Worm (Caenorhabditis elegans): ENCODE results near the gene nlp-51.

The nlp-51 gene

ce11 chrII:11347878-11348556 is 28.5 kb upstream of the nlp-51 start, which contains the start of the genes B0491.6 and pigm-1 (continued):
- peak; percentile 41 for TF ChIP-seq nhr-23 (tag; optimal IDR thresholded peaks at IDR 0.05)
- no peak for TF ChIP-seq nhr-237 (tag; optimal IDR thresholded peaks at IDR 0.05)
- TF ChIP-seq pqm-1 (tag; optimal IDR thresholded peaks at IDR 0.05): peak; percentile 15
- TF ChIP-seq nhr-77 (tag; optimal IDR thresholded peaks at IDR 0.05): no peak
- TF ChIP-seq elt-3 (tag; optimal IDR thresholded peaks at IDR 0.05): no peak
- TF ChIP-seq egl-5 (tag; optimal IDR thresholded peaks at IDR 0.05): peak; percentile 68
- no peak for TF ChIP-seq unc-39 (tag; optimal IDR thresholded peaks at IDR 0.05)
- peak; percentile 66 for TF ChIP-seq nfya-1 (tag; optimal IDR thresholded peaks at IDR 0.05; ENCODE audit: insufficient read depth)
- peak; percentile 4 for TF ChIP-seq nhr-43 (tag; optimal IDR thresholded peaks at IDR 0.05; ENCODE audit: poor library complexity, severe bottlenecking)
- TF ChIP-seq pha-4 (tag; optimal IDR thresholded peaks at IDR 0.05): peak; percentile 56
- TF ChIP-seq hmg-11 (tag; optimal IDR thresholded peaks at IDR 0.05): peak; percentile 69
- peak; percentile 25 for TF ChIP-seq nhr-11 (tag; optimal IDR thresholded peaks at IDR 0.05)
- TF ChIP-seq fkh-2 (tag; optimal IDR thresholded peaks at IDR 0.05): no peak
- no peak for TF ChIP-seq ceh-16 (tag; optimal IDR thresholded peaks at IDR 0.05)

- TF ChIP-seq egl-27 (tag; optimal IDR thresholded peaks at IDR 0.05) (no peak), fkh-2 (tag; optimal IDR thresholded peaks at IDR 0.05) (no peak), sea-2 (GFP tag; optimal IDR thresholded peaks at IDR 0.05) (no peak), daf-12 (tag; optimal IDR thresholded peaks at IDR 0.05) (no peak), tbx-2 (tag; optimal IDR thresholded peaks at IDR 0.05) (peak; percentile 69), R02D3.7 (tag; optimal IDR thresholded peaks at IDR 0.05) (peak; percentile 82), unc-62 (GFP tag; optimal IDR thresholded peaks at IDR 0.05) (peak; percentile 32), ZK546.5 (tag; optimal IDR thresholded peaks at IDR 0.05) (no peak), nhr-77 (tag; optimal IDR thresholded peaks at IDR 0.05) (peak; percentile 75), nfya-1 (tag; optimal IDR thresholded peaks at IDR 0.05; ENCODE audit: insufficient read depth) (peak; percentile 89), fkh-10 (GFP tag; optimal IDR thresholded peaks at IDR 0.05) (peak; percentile 26), lin-39 (tag; optimal IDR thresholded peaks at IDR 0.05) (peak; percentile 61), mdl-1 (tag; optimal IDR thresholded peaks at IDR 0.05) (no peak), elt-2 (tag; optimal IDR thresholded peaks at IDR 0.05) (peak; percentile 55), fos-1 (tag; optimal IDR thresholded peaks at IDR 0.05) (no peak), nhr-67 (tag; optimal IDR thresholded peaks at IDR 0.05) (no peak), pqm-1 (tag; optimal IDR thresholded peaks at IDR 0.05) (peak; percentile 50), zag-1 (tag; optimal IDR thresholded peaks at IDR 0.05) (peak; percentile 17), ceh-28 (tag; optimal IDR thresholded peaks at IDR 0.05) (peak; percentile 67), egl-5 (tag; optimal IDR thresholded peaks at IDR 0.05) (peak; percentile 36), hmg-11 (tag; optimal IDR thresholded peaks at IDR 0.05) (peak; percentile 70), unc-39 (tag; optimal IDR thresholded peaks at IDR 0.05) (no peak), ztf-4 (tag; optimal IDR thresholded peaks at IDR 0.05) (no peak), mml-1 (tag; optimal IDR thresholded peaks at IDR 0.05) (no peak), nhr-12 (tag; optimal IDR thresholded peaks at IDR 0.05) (no peak), ceh-9 (tag; optimal IDR thresholded peaks at IDR 0.05) (no peak), nhr-28 (tag; optimal IDR thresholded peaks at IDR 0.05) (no peak), nhr-43 (tag; optimal IDR thresholded peaks at IDR 0.05; ENCODE audit: poor library complexity, severe bottlenecking) (peak; percentile 84), elt-1 (tag; optimal IDR thresholded peaks at IDR 0.05) (no peak), snpc-4 (tag; optimal IDR thresholded peaks at IDR 0.05) (peak; percentile 86), eor-1 (tag; optimal IDR thresholded peaks at IDR 0.05) (no peak), ama-1 (optimal IDR thresholded peaks at IDR 0.05) (peak; percentile 84), nhr-237 (tag; optimal IDR thresholded peaks at IDR 0.05) (no peak), nhr-25 (tag; optimal IDR thresholded peaks at IDR 0.05) (peak; percentile 74), ztf-11 (tag; optimal IDR thresholded peaks at IDR 0.05) (no peak), lsy-12 (tag; optimal IDR thresholded peaks at IDR 0.05) (peak; percentile 71), pha-4 (tag; optimal IDR thresholded peaks at IDR 0.05) (peak; percentile 93), lin-15B (tag; optimal IDR thresholded peaks at IDR 0.05) (peak; percentile 89), elt-3 (tag; optimal IDR thresholded peaks at IDR 0.05) (peak in 1 of 3 experiments; percentile 14), jun-1 (tag; optimal IDR thresholded peaks at IDR 0.05) (peak; percentile 37), nhr-11 (tag; optimal IDR thresholded peaks at IDR 0.05) (no peak), nhr-23 (tag; optimal IDR thresholded peaks at IDR 0.05) (peak; percentile 93), ceh-82 (tag; optimal IDR thresholded peaks at IDR 0.05) (peak; percentile 80), aly-2 (tag; optimal IDR thresholded peaks at IDR 0.05) (no peak), ceh-16 (tag; optimal IDR thresholded peaks at IDR 0.05) (no peak), skn-1 (tag; optimal IDR thresholded peaks at IDR 0.05) (peak; percentile 84), nhr-76 (tag; optimal IDR thresholded peaks at IDR 0.05) (no peak)
Observed at ce11 chrII:11345570-11346029, 26.1 kb upstream of the nlp-51 start, which contains the start of gene nduf-11. Gene nduf-11 (minus strand): TSS chrII:11345620.

Measured in whole organism, L3 larva.